Worm (Caenorhabditis elegans) whole organism, L4 larva: ENCODE data around the gene C27D9.2.

Source experiments
- F10B5.3 ChIP-seq: sonication (generic microtip); optimal IDR thresholded peaks from 2 replicates; lab custom pipeline; 2016; ENCODE audit warnings: mild to moderate bottlenecking, missing genetic modification characterization, missing compliant biosample characterization
- F26F4.8 ChIP-seq: fragments of 200-800 bp; sonication (Bioruptor generic); conservative IDR thresholded peaks from 2 replicates; pipeline ENCODE4 v1.3.6; 2022; ENCODE audit warnings: missing genetic modification characterization, missing compliant biosample characterization
- T26A8.4 ChIP-seq: fragments of 200-800 bp; sonication (Bioruptor generic); IDR thresholded peaks from 2 replicates; pipeline ENCODE4 v1.3.6; 2022; ENCODE audit warnings: missing genetic modification characterization, missing compliant biosample characterization
- Y105C5A.15 ChIP-seq: fragments of 200-800 bp; sonication (Bioruptor generic); IDR thresholded peaks from 2 replicates; pipeline ENCODE4 v1.3.6; 2022; ENCODE audit warnings: missing genetic modification characterization, missing compliant biosample characterization
- Y48G9A.11 ChIP-seq: fragments of 200-800 bp; sonication (Bioruptor generic); IDR thresholded peaks from 2 replicates; pipeline ENCODE4 v1.3.6; 2022; ENCODE audit warnings: missing genetic modification reagents, missing genetic modification characterization, missing compliant biosample characterization
- Y5F2A.4 ChIP-seq: fragments of 200-800 bp; sonication (Bioruptor generic); optimal IDR thresholded peaks from 2 replicates; lab custom pipeline; 2018; ENCODE audit warnings: mild to moderate bottlenecking, missing genetic modification characterization, missing compliant biosample characterization
- ZK546.5 ChIP-seq, 2 experiments: sonication (generic microtip); optimal IDR thresholded peaks; 2 replicates each; lab custom pipeline; 2017; ENCODE audit warnings: missing biosample characterization in 2 of 2, missing genetic modification characterization in 2 of 2
- aha-1 ChIP-seq: fragments of 150-350 bp; peaks from one replicate; lab custom pipeline; 2014; ENCODE audit warnings: missing biosample characterization, missing genetic modification characterization
- aly-2 ChIP-seq: sonication (generic microtip); optimal IDR thresholded peaks from 2 replicates; lab custom pipeline; 2018; ENCODE audit warnings: missing biosample characterization, missing genetic modification characterization
- attf-4 ChIP-seq: sonication (generic microtip); optimal IDR thresholded peaks from 3 replicates; lab custom pipeline; 2017; ENCODE audit warnings: missing biosample characterization, missing genetic modification characterization
- ceh-20 ChIP-seq: fragments of 200-800 bp; sonication (Bioruptor generic); IDR thresholded peaks from 2 replicates; pipeline ENCODE4 v1.3.6; 2022; ENCODE audit warnings: missing genetic modification reagents, missing genetic modification characterization, missing compliant biosample characterization
- ceh-28 ChIP-seq: fragments of 150-350 bp; optimal IDR thresholded peaks from 2 replicates; lab custom pipeline; 2014; ENCODE audit warnings: missing biosample characterization, missing genetic modification reagents, missing genetic modification characterization
- ceh-82 ChIP-seq: sonication (generic microtip); optimal IDR thresholded peaks from 2 replicates; lab custom pipeline; 2017; ENCODE audit warnings: missing biosample characterization, missing genetic modification characterization
- ces-1 ChIP-seq: fragments of 150-350 bp; sonication (generic microtip); optimal IDR thresholded peaks from 4 replicates; lab custom pipeline; 2014; ENCODE audit warnings: missing biosample characterization, missing genetic modification reagents, missing genetic modification characterization
- ctbp-1 ChIP-seq: fragments of 200-800 bp; sonication (Bioruptor generic); IDR thresholded peaks from 2 replicates; pipeline ENCODE4 v1.3.6; 2022; ENCODE audit warnings: missing genetic modification reagents, missing genetic modification characterization, missing compliant biosample characterization
- daf-16 ChIP-seq, 3 experiments: sonication (generic microtip); optimal IDR thresholded peaks; 2 replicates each; lab custom pipeline; 2016 to 2017; ENCODE audit warnings: missing genetic modification characterization in 3 of 3, missing genetic modification reagents in 3 of 3, mild to moderate bottlenecking in 2 of 3, missing compliant biosample characterization in 2 of 3, missing biosample characterization in 1 of 3, moderate library complexity in 1 of 3
- daf-19 ChIP-seq: fragments of 200-800 bp; sonication (Bioruptor generic); conservative IDR thresholded peaks from 2 replicates; pipeline ENCODE4 v1.3.6; 2022; ENCODE audit warnings: missing genetic modification characterization, missing compliant biosample characterization
- dmd-9 ChIP-seq: fragments of 200-800 bp; sonication (Bioruptor generic); IDR thresholded peaks from 2 replicates; pipeline ENCODE4 v1.3.6; 2022; ENCODE audit warnings: missing genetic modification reagents, missing genetic modification characterization, missing compliant biosample characterization
- egl-27 ChIP-seq: sonication (generic microtip); optimal IDR thresholded peaks from 3 replicates; lab custom pipeline; 2017; ENCODE audit warnings: missing biosample characterization, missing genetic modification reagents, missing genetic modification characterization
- egl-43 ChIP-seq: fragments of 200-800 bp; sonication (Bioruptor generic); IDR thresholded peaks from 2 replicates; pipeline ENCODE4 v1.3.6; 2022; ENCODE audit warnings: missing genetic modification reagents, missing genetic modification characterization, missing compliant biosample characterization
- fkh-10 ChIP-seq: fragments of 150-350 bp; optimal IDR thresholded peaks from 2 replicates; lab custom pipeline; 2014; ENCODE audit warnings: missing biosample characterization, missing genetic modification reagents, missing genetic modification characterization
- fos-1 ChIP-seq: fragments of 150-350 bp; optimal IDR thresholded peaks from 2 replicates; lab custom pipeline; 2014; ENCODE audit warnings: missing biosample characterization, missing genetic modification characterization
- gei-8 ChIP-seq: fragments of 200-800 bp; sonication (Bioruptor generic); optimal IDR thresholded peaks from 2 replicates; lab custom pipeline; 2018; ENCODE audit warnings: mild to moderate bottlenecking, missing genetic modification characterization, missing compliant biosample characterization
- jun-1 ChIP-seq: fragments of 150-350 bp; optimal IDR thresholded peaks from 2 replicates; lab custom pipeline; 2014; ENCODE audit warnings: missing biosample characterization, missing genetic modification reagents, missing genetic modification characterization
- lin-13 ChIP-seq: fragments of 150-350 bp; optimal IDR thresholded peaks from 2 replicates; lab custom pipeline; 2014; ENCODE audit warnings: missing biosample characterization, missing genetic modification reagents, missing genetic modification characterization
- lin-15B ChIP-seq: fragments of 150-350 bp; sonication (generic microtip); optimal IDR thresholded peaks from 3 replicates; lab custom pipeline; 2014; ENCODE audit warnings: missing biosample characterization, missing genetic modification characterization
- lir-3 ChIP-seq: sonication (generic microtip); optimal IDR thresholded peaks from 2 replicates; lab custom pipeline; 2016; ENCODE audit warnings: mild to moderate bottlenecking, missing genetic modification characterization, missing compliant biosample characterization
- mdl-1 ChIP-seq, 2 experiments: fragments of 150-350 bp in 1 of 2; sonication (generic microtip) in 1 of 2; optimal IDR thresholded peaks; 2 replicates each; lab custom pipeline; 2014 to 2017; ENCODE audit warnings: missing biosample characterization in 2 of 2, missing genetic modification characterization in 2 of 2
- mep-1 ChIP-seq: fragments of 150-350 bp; sonication (generic microtip); optimal IDR thresholded peaks from 3 replicates; lab custom pipeline; 2014; ENCODE audit warnings: missing biosample characterization, missing genetic modification characterization
- mxl-3 ChIP-seq: fragments of 200-800 bp; sonication (Bioruptor generic); optimal IDR thresholded peaks from 2 replicates; lab custom pipeline; 2018; ENCODE audit warnings: mild to moderate bottlenecking, missing genetic modification characterization, missing compliant biosample characterization
- nhr-10 ChIP-seq: fragments of 150-350 bp; optimal IDR thresholded peaks from 2 replicates; lab custom pipeline; 2014; ENCODE audit warnings: missing biosample characterization, missing genetic modification characterization
- nhr-102 ChIP-seq: sonication (generic microtip); optimal IDR thresholded peaks from 2 replicates; lab custom pipeline; 2016; ENCODE audit warnings: mild to moderate bottlenecking, missing genetic modification characterization, moderate library complexity, missing compliant biosample characterization
- nhr-237 ChIP-seq: sonication (generic microtip); optimal IDR thresholded peaks from 2 replicates; lab custom pipeline; 2017; ENCODE audit warnings: missing biosample characterization, missing genetic modification characterization
- nhr-25 ChIP-seq: sonication (generic microtip); optimal IDR thresholded peaks from 2 replicates; lab custom pipeline; 2017; ENCODE audit warnings: missing genetic modification characterization, mild to moderate bottlenecking, missing compliant biosample characterization, antibody characterized with exemption, moderate library complexity, borderline replicate concordance; ENCODE audit not compliant: insufficient read depth
- nhr-28 ChIP-seq: fragments of 150-350 bp; optimal IDR thresholded peaks from 2 replicates; lab custom pipeline; 2014; ENCODE audit warnings: missing biosample characterization, missing genetic modification characterization
- nhr-41 ChIP-seq: fragments of 200-800 bp; sonication (Bioruptor generic); IDR thresholded peaks from 2 replicates; pipeline ENCODE4 v1.3.6; 2022; ENCODE audit warnings: missing genetic modification reagents, missing genetic modification characterization, missing compliant biosample characterization
- nhr-6 ChIP-seq: fragments of 150-350 bp; optimal IDR thresholded peaks from 2 replicates; lab custom pipeline; 2014; ENCODE audit warnings: missing biosample characterization, missing genetic modification characterization
- nhr-76 ChIP-seq: fragments of 150-350 bp; optimal IDR thresholded peaks from 2 replicates; lab custom pipeline; 2014; ENCODE audit warnings: missing biosample characterization, missing genetic modification characterization
- nhr-77 ChIP-seq: fragments of 150-350 bp; optimal IDR thresholded peaks from 2 replicates; lab custom pipeline; 2014; ENCODE audit warnings: missing biosample characterization, missing genetic modification characterization
- pha-4 ChIP-seq, 2 experiments: fragments of 150-350 bp in 1 of 2; fragments of 200-800 bp in 1 of 2; sonication (Bioruptor generic) in 1 of 2; IDR thresholded peaks in 1 of 2; optimal IDR thresholded peaks in 1 of 2; 2 replicates each; pipeline versions ENCODE4 v1.3.6 to Lab custom; 2014 to 2022; ENCODE audit warnings: missing genetic modification characterization in 2 of 2, missing genetic modification reagents in 2 of 2, missing biosample characterization in 1 of 2, missing compliant biosample characterization in 1 of 2
- pqm-1 ChIP-seq: sonication (generic microtip); optimal IDR thresholded peaks from 2 replicates; lab custom pipeline; 2017; ENCODE audit warnings: missing biosample characterization, missing genetic modification characterization
- rbr-2 ChIP-seq: sonication (generic microtip); optimal IDR thresholded peaks from 2 replicates; lab custom pipeline; 2016; ENCODE audit warnings: missing genotype, missing genetic modification characterization, missing compliant biosample characterization
- saeg-2 ChIP-seq: fragments of 200-800 bp; sonication (Bioruptor generic); IDR thresholded peaks from 2 replicates; pipeline ENCODE4 v1.3.6; 2022; ENCODE audit warnings: missing genetic modification reagents, missing genetic modification characterization, missing compliant biosample characterization
- sdz-12 ChIP-seq: fragments of 200-800 bp; sonication (Bioruptor generic); optimal IDR thresholded peaks from 2 replicates; lab custom pipeline; 2018; ENCODE audit warnings: mild to moderate bottlenecking, missing genetic modification characterization, missing compliant biosample characterization
- set-16 ChIP-seq: fragments of 200-800 bp; sonication (Bioruptor generic); IDR thresholded peaks from 2 replicates; pipeline ENCODE4 v1.3.6; 2022; ENCODE audit warnings: missing genetic modification reagents, missing genetic modification characterization, missing compliant biosample characterization
- skn-1 ChIP-seq: fragments of 150-350 bp; optimal IDR thresholded peaks from 2 replicates; lab custom pipeline; 2014; ENCODE audit warnings: missing biosample characterization, missing genetic modification characterization
- tag-97 ChIP-seq: fragments of 200-800 bp; sonication (Bioruptor generic); IDR thresholded peaks from 2 replicates; pipeline ENCODE4 v1.3.6; 2022; ENCODE audit warnings: missing genetic modification characterization, missing compliant biosample characterization
- vab-7 ChIP-seq: fragments of 200-800 bp; sonication (Bioruptor generic); IDR thresholded peaks from 2 replicates; pipeline ENCODE4 v1.3.6; 2022; ENCODE audit warnings: missing genetic modification reagents, missing genetic modification characterization, missing compliant biosample characterization
- zfp-2 ChIP-seq: sonication (generic microtip); optimal IDR thresholded peaks from 2 replicates; lab custom pipeline; 2016; ENCODE audit warnings: mild to moderate bottlenecking, missing genetic modification characterization, missing compliant biosample characterization
- zfp-3 ChIP-seq: fragments of 200-800 bp; sonication (Bioruptor generic); conservative IDR thresholded peaks from 2 replicates; pipeline ENCODE4 v1.3.6; 2022; ENCODE audit warnings: missing genetic modification reagents, missing genetic modification characterization, missing compliant biosample characterization
- ztf-7 ChIP-seq: fragments of 150-350 bp; optimal IDR thresholded peaks from 2 replicates; lab custom pipeline; 2014; ENCODE audit warnings: missing biosample characterization, missing genetic modification characterization

C27D9.2 gene

ce11 chrII:4745281-4745680 is 11.4 kb downstream of the C27D9.2 start (continued):
- TF ChIP-seq dmd-9 (no peak), fos-1 (tag; lab: Kevin White, UChicago) (no peak), Y5F2A.4 (GFP tag; lab: Kevin White, UChicago) (no peak), aly-2 (tag; lab: Kevin White, UChicago) (no peak), ZK546.5 (tag; optimal IDR thresholded peaks at IDR 0.05; lab: Kevin White, UChicago) (no peak), daf-16 (GFP tag; optimal IDR thresholded peaks at IDR 0.05; lab: Kevin White, UChicago) (no peak), daf-16 (tag; optimal IDR thresholded peaks at IDR 0.05; lab: Kevin White, UChicago) (no peak), nhr-6 (no peak), sdz-12 (GFP tag; lab: Kevin White, UChicago) (no peak), skn-1 (tag; lab: Kevin White, UChicago) (no peak), pqm-1 (tag; lab: Kevin White, UChicago) (no peak), tag-97 (GFP tag; lab: Robert Waterston, UW) (no peak), ztf-7 (tag; lab: Kevin White, UChicago) (no peak), F26F4.8 (GFP tag; lab: Robert Waterston, UW) (no peak), aha-1 (tag; lab: Kevin White, UChicago) (peak; percentile 84), Y48G9A.11 (GFP tag; lab: Robert Waterston, UW) (no peak), rbr-2 (no peak), egl-43 (no peak), nhr-10 (peak; percentile 59), lin-15B (tag; lab: Kevin White, UChicago) (no peak), saeg-2 (GFP tag; lab: Robert Waterston, UW) (no peak), ceh-20 (peak; percentile 59; the same call in 1 of the 2 replicates), ceh-82 (tag; lab: Kevin White, UChicago) (no peak), ctbp-1 (no peak), F10B5.3 (tag; lab: Kevin White, UChicago) (no peak), nhr-41 (GFP tag; lab: Robert Waterston, UW) (no peak), attf-4 (tag; lab: Kevin White, UChicago) (no peak), nhr-77 (tag; lab: Kevin White, UChicago) (peak; percentile 8), ceh-28 (tag; lab: Kevin White, UChicago) (no peak), mep-1 (tag; lab: Kevin White, UChicago) (peak; percentile 50), mdl-1 (tag; optimal IDR thresholded peaks at IDR 0.05; lab: Kevin White, UChicago) (peak in 1 of 2 experiments; percentile 71), fkh-10 (GFP tag; lab: Kevin White, UChicago) (no peak), gei-8 (GFP tag; lab: Kevin White, UChicago) (no peak), jun-1 (tag; lab: Kevin White, UChicago) (no peak), zfp-3 (no peak), nhr-28 (tag; lab: Kevin White, UChicago) (peak; percentile 77), nhr-102 (tag; lab: Kevin White, UChicago) (peak; percentile 10), zfp-2 (tag; lab: Kevin White, UChicago) (no peak), egl-27 (no peak), Y105C5A.15 (GFP tag; lab: Robert Waterston, UW) (no peak), pha-4 (GFP tag; IDR thresholded peaks at IDR 0.05; lab: Robert Waterston, UW) (no peak), pha-4 (tag; optimal IDR thresholded peaks at IDR 0.05; lab: Kevin White, UChicago) (no peak), nhr-76 (tag; lab: Kevin White, UChicago) (no peak), T26A8.4 (GFP tag; lab: Robert Waterston, UW) (no peak), set-16 (GFP tag; lab: Robert Waterston, UW) (no peak), lin-13 (GFP tag; lab: Kevin White, UChicago) (no peak), daf-19 (GFP tag; lab: Robert Waterston, UW) (no peak), nhr-237 (tag; lab: Kevin White, UChicago) (no peak), vab-7 (GFP tag; lab: Robert Waterston, UW) (no peak), nhr-25 (tag; lab: Kevin White, UChicago) (no peak), ces-1 (GFP tag; lab: Kevin White, UChicago) (no peak), lir-3 (tag; lab: Kevin White, UChicago) (no peak), mxl-3 (GFP tag; lab: Kevin White, UChicago) (peak; percentile 72)
